Fruit fly (Drosophila melanogaster): Measurements from ENCODE around the gene CG9717.

Gene CG9717

DNA sequence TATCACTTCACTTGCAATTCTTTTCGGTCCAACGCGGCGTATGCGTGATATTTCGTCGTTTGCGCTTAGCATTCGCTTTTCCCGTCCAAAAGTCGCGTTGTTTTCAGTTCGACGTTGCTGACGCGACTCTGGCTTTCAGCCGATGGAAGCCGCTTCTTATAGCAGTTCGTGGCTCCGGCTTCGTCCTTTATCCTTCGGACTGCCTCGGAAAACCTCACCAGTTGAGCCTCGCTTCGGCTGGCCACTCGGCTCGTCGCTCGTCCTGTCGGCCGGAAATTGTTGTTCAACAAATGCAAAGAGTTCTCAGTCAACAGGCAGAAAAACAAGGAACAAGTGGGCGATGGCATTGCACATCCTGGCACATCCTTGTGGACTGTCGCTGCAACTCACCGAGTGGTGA lies 27.0 kb downstream of the CG9717 start, which contains the start of gene CG34155:
Gene CG34155, minus strand, starts transcription at position 130 of the 400 bp plus-strand sequence.
- TF ChIP-seq CG9948 (tag; optimal IDR thresholded peaks at IDR 0.05) (no peak), Snoo (tag; optimal IDR thresholded peaks at IDR 0.05) (no peak), CG4496 (GFP tag; IDR thresholded peaks at IDR 0.05) (no peak), CG32121 (GFP tag; IDR thresholded peaks at IDR 0.05) (no peak), rn (GFP tag; IDR thresholded peaks at IDR 0.05) (no peak), CG14655 (GFP tag; optimal IDR thresholded peaks at IDR 0.05) (no peak)

DNA sequence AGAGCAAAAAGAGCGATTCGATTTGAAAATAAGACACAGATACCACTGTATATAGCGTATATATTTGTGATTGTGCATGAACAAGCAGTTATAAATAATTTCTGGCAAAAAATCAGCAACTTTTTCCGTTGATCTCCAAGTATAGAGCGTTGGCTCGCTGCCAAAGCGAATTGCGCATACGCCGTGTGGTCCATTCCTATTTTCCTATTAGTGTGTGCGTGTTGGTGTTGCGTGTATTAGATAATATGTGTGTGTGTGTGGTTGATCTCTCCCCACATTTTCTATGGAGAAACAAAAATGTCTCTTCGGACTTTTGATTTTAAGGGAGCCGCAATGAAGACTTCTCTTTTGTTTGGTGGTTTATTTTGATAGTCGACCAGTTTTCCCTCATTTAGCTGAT lies 34.6 kb downstream of the CG9717 start:
- TF ChIP-seq CG8301 (tag; optimal IDR thresholded peaks at IDR 0.05) (no peak), CG32121 (GFP tag; IDR thresholded peaks at IDR 0.05) (peak; percentile 27; the same call in 1 of the 2 replicates), CG14655 (GFP tag; optimal IDR thresholded peaks at IDR 0.05) (peak; percentile 3)

DNA sequence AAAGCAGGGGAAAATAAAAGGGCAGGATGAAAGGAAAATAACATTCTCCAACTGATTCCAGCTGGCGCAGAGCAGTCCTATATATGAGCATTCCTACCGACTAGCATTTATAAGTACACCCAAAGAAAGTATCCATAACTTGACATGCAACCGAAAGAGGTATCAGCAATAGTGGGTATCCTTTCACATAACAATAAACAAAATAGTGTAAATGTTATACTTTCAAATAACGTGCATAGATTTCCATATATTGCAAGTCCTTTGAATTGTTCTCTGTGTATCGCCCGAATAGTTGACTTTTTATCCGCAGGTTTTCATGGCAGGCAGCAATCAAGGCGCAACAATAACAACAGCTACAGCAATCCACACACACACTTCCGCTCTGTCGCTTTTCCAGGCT lies 37.1 kb downstream of the CG9717 start:
- no peak for TF ChIP-seq D1 (tag; optimal IDR thresholded peaks at IDR 0.05)
- TF ChIP-seq CG9948 (tag; optimal IDR thresholded peaks at IDR 0.05): no peak
- no peak for TF ChIP-seq Pif1B (GFP tag; optimal IDR thresholded peaks at IDR 0.05)
- TF ChIP-seq Ets98B (GFP tag; IDR thresholded peaks at IDR 0.05): 0 out of 2 replicates have a peak, but pooled peaks have one; percentile 16
- peak; percentile 5 for TF ChIP-seq CG8159 (tag; optimal IDR thresholded peaks at IDR 0.05)
- peak; percentile 25 for TF ChIP-seq CG14655 (GFP tag; optimal IDR thresholded peaks at IDR 0.05)
- no peak for TF ChIP-seq CG12605 (GFP tag; IDR thresholded peaks at IDR 0.05)
- TF ChIP-seq CG32121 (GFP tag; IDR thresholded peaks at IDR 0.05): no peak
- peak; percentile 11 for TF ChIP-seq CG8301 (tag; optimal IDR thresholded peaks at IDR 0.05)

DNA sequence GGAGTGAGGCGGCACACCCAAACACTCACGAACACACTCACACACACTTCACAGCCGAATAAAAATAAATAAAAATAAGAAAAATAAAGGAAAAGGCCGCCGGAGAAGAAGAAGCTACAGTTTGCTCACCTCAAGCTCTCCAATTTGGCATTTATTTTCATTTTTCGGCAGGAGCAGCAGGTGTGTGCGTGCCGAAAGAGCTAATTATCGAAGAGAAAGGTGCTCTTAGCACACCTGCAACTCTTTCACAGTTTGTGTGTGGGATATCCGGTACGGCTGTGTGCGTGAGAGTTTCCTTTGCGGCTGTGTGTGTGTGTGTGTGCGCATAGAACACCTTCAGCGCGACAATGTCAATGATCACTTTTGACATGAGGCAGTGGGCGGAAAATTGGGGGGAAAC lies 42.1 kb downstream of the CG9717 start:
- no peak for TF ChIP-seq CG15710 (tag; optimal IDR thresholded peaks at IDR 0.05)
- no peak for TF ChIP-seq Pif1A (GFP tag; optimal IDR thresholded peaks at IDR 0.05)
- no peak for TF ChIP-seq EcR (GFP tag; optimal IDR thresholded peaks at IDR 0.05)
- no peak for TF ChIP-seq CG34367 (tag; optimal IDR thresholded peaks at IDR 0.05)
- no peak for TF ChIP-seq CG14655 (GFP tag; optimal IDR thresholded peaks at IDR 0.05)
- no peak for TF ChIP-seq gl (tag; optimal IDR thresholded peaks at IDR 0.05)
- TF ChIP-seq fd96Ca (GFP tag; IDR thresholded peaks at IDR 0.05): no peak
- TF ChIP-seq CG13204 (GFP tag; optimal IDR thresholded peaks at IDR 0.05): no peak
- no peak for TF ChIP-seq CG10348 (GFP tag; IDR thresholded peaks at IDR 0.05)
- TF ChIP-seq CG17806 (tag; optimal IDR thresholded peaks at IDR 0.05): no peak
- TF ChIP-seq Ets98B (GFP tag; IDR thresholded peaks at IDR 0.05): no peak
- no peak for TF ChIP-seq CG12605 (GFP tag; IDR thresholded peaks at IDR 0.05)
- TF ChIP-seq CG4496 (GFP tag; IDR thresholded peaks at IDR 0.05): no peak
- no peak for TF ChIP-seq CG8301 (tag; optimal IDR thresholded peaks at IDR 0.05)
- no peak for TF ChIP-seq CG9948 (tag; optimal IDR thresholded peaks at IDR 0.05)
- TF ChIP-seq Pif1B (GFP tag; optimal IDR thresholded peaks at IDR 0.05): no peak
- no peak for TF ChIP-seq CG32121 (GFP tag; IDR thresholded peaks at IDR 0.05)
- no peak for TF ChIP-seq rn (GFP tag; IDR thresholded peaks at IDR 0.05)
- no peak for TF ChIP-seq Snoo (tag; optimal IDR thresholded peaks at IDR 0.05)

DNA sequence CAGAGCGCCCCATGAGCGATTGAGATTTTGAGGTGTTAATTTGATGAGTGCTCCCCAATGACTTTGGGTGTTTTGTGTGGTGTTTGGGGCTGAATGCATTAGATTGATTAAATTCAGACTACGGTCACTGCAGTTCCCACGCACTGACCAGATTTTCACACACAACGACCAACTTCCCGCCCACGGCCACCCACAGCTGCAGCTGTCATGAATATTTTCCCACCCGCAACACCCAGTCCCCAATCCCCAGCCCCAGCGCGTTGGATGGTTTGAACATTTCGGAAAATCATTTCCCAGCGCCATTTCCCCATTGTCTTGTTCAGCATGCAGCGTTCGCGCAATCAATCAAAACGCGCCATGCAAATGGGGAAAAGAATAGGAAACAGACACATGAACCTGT lies 45.6 kb downstream of the CG9717 start:
- no peak for TF ChIP-seq CG32121 (GFP tag; IDR thresholded peaks at IDR 0.05)
- no peak for TF ChIP-seq CG8301 (tag; optimal IDR thresholded peaks at IDR 0.05)
- no peak for TF ChIP-seq CG34367 (tag; optimal IDR thresholded peaks at IDR 0.05)
- TF ChIP-seq Pif1B (GFP tag; optimal IDR thresholded peaks at IDR 0.05): no peak
- TF ChIP-seq CG14655 (GFP tag; optimal IDR thresholded peaks at IDR 0.05): no peak
- TF ChIP-seq CG17806 (tag; optimal IDR thresholded peaks at IDR 0.05): no peak
- no peak for TF ChIP-seq CG10348 (GFP tag; IDR thresholded peaks at IDR 0.05)
- TF ChIP-seq CG8159 (tag; optimal IDR thresholded peaks at IDR 0.05): no peak
- no peak for TF ChIP-seq gl (tag; optimal IDR thresholded peaks at IDR 0.05)
- no peak for TF ChIP-seq Snoo (tag; optimal IDR thresholded peaks at IDR 0.05)
- no peak for TF ChIP-seq D1 (tag; optimal IDR thresholded peaks at IDR 0.05)
- TF ChIP-seq CG15710 (tag; optimal IDR thresholded peaks at IDR 0.05): no peak
- no peak for TF ChIP-seq fd96Ca (GFP tag; IDR thresholded peaks at IDR 0.05)
- TF ChIP-seq rn (GFP tag; IDR thresholded peaks at IDR 0.05): no peak

DNA sequence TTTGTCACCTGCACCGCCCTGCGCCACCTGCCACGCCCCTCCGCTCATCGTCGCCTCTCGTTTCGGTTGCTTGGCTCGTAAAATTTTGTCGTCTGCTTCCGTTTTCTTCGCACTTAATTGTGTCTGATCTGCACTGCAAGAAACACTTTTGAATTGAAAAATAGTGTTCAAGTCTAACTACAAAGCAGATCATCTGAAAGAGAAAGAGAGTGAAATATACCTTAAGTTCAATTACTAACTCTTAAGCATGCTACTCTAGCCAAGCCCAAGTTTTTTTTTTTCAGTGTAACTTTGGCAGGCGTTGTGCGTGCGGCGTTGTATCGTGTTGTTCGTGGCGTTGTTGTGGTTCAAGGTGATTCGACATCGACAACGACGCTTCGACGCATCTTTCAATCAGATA lies 46.9 kb downstream of the CG9717 start:
- TF ChIP-seq Snoo (tag; optimal IDR thresholded peaks at IDR 0.05) (peak; percentile 15), CG15710 (tag; optimal IDR thresholded peaks at IDR 0.05) (peak; percentile 50), EcR (GFP tag; optimal IDR thresholded peaks at IDR 0.05) (no peak), fd96Ca (GFP tag; IDR thresholded peaks at IDR 0.05) (peak; percentile 84), Pif1B (GFP tag; optimal IDR thresholded peaks at IDR 0.05) (peak; percentile 25), CG9948 (tag; optimal IDR thresholded peaks at IDR 0.05) (peak; percentile 40), CG34367 (tag; optimal IDR thresholded peaks at IDR 0.05) (peak; percentile 49), CG4496 (GFP tag; IDR thresholded peaks at IDR 0.05) (peak; percentile 89), CG8301 (tag; optimal IDR thresholded peaks at IDR 0.05) (peak; percentile 62), CG13204 (GFP tag; optimal IDR thresholded peaks at IDR 0.05) (no peak), CG10348 (GFP tag; IDR thresholded peaks at IDR 0.05) (peak; percentile 69; the same call in 1 of the 2 replicates), CG8159 (tag; optimal IDR thresholded peaks at IDR 0.05) (peak; percentile 59), Ets98B (GFP tag; IDR thresholded peaks at IDR 0.05) (peak; percentile 83), CG14655 (GFP tag; optimal IDR thresholded peaks at IDR 0.05) (peak; percentile 67), Pif1A (GFP tag; optimal IDR thresholded peaks at IDR 0.05) (peak; percentile 49), CG17806 (tag; optimal IDR thresholded peaks at IDR 0.05) (peak; percentile 55), CG12605 (GFP tag; IDR thresholded peaks at IDR 0.05) (peak; percentile 54), D1 (tag; optimal IDR thresholded peaks at IDR 0.05) (no peak), CG32121 (GFP tag; IDR thresholded peaks at IDR 0.05) (peak; percentile 81), rn (GFP tag; IDR thresholded peaks at IDR 0.05) (peak; percentile 61), gl (tag; optimal IDR thresholded peaks at IDR 0.05) (no peak)

Measured in whole organism, pupa.